Worm (Caenorhabditis elegans) whole organism, L4/young adult: ENCODE results near the gene F23F1.10.

Experiments
- dao-5 ChIP-seq: sonication (generic microtip); optimal IDR thresholded peaks from 2 replicates; lab custom pipeline; 2016; ENCODE audit warnings: missing genotype, missing genetic modification characterization, moderate library complexity, missing compliant biosample characterization
- him-1 ChIP-seq: sonication (generic microtip); optimal IDR thresholded peaks from 2 replicates; lab custom pipeline; 2016; ENCODE audit warnings: missing genotype, missing genetic modification reagents, missing genetic modification characterization, missing compliant biosample characterization

DNA sequence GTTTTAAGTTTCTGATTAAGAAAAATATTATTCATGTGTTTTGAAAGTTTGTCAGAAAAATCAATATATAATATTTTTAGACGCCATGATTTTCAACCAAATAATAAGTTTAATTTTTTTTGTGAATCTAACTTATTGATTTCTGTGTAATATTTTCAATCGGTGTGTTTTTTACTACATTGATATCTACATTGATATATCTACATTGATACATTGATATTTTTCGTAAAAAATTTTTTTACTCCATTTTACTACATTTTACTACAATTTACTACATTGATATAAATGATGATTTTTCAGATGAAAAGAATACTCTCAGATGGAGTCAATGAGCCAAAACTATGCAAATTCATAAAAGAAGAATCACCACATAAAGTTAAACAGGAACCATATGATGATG is 22.5 kb downstream of the F23F1.10 start, which contains the start of gene gmeb-1:
- no peak for TF ChIP-seq dao-5 (tag; lab: Kevin White, UChicago)
- no peak for TF ChIP-seq him-1 (tag; lab: Kevin White, UChicago)
